Fruit fly (Drosophila melanogaster) whole organism, embryonic: ENCODE results near the gene PolQ.

Experiments
- CG2875 ChIP-seq: fragments of 200-800 bp; sonication (Bioruptor generic); optimal IDR thresholded peaks from 2 replicates; lab custom pipeline; 2017; ENCODE audit warnings: missing biosample characterization, mild to moderate bottlenecking, missing genetic modification characterization, missing genetic modification reagents
- CG6689 ChIP-seq: fragments of 200-800 bp; sonication (Bioruptor generic); IDR thresholded peaks from 2 replicates; pipeline ENCODE4 v1.3.6; 2022; ENCODE audit warnings: missing biosample characterization, missing genetic modification characterization
- cad ChIP-seq: fragments of >200 bp; optimal IDR thresholded peaks from 2 replicates; lab custom pipeline; 2017; ENCODE audit warnings: missing biosample characterization, missing genetic modification characterization
- hth ChIP-seq: fragments of >200 bp; optimal IDR thresholded peaks from 2 replicates; lab custom pipeline; 2017; ENCODE audit warnings: inconsistent platforms
- psq ChIP-seq: fragments of 200-800 bp; sonication (Bioruptor generic); optimal IDR thresholded peaks from 2 replicates; lab custom pipeline; 2017; ENCODE audit warnings: missing biosample characterization, missing genetic modification characterization

- TF ChIP-seq cad (GFP tag; lab: Kevin White, UChicago) (no peak), psq (GFP tag; lab: Kevin White, UChicago) (no peak), CG2875 (GFP tag; lab: Kevin White, UChicago) (no peak), CG6689 (GFP tag; lab: Robert Waterston, UW) (no peak), hth (lab: Kevin White, UChicago) (no peak)
These were observed 3.2 kb upstream of the PolQ start for dm6 chr3R:12715253-12715652.
